Worm (Caenorhabditis elegans) whole organism, L4 larva: Measurements from ENCODE around the gene pcrg-1.

Source experiments
- R02D3.7 ChIP-seq: fragments of 150-350 bp; sonication (generic microtip); optimal IDR thresholded peaks from 3 replicates; lab custom pipeline; 2014; ENCODE audit warnings: missing biosample characterization, missing genetic modification characterization
- ceh-28 ChIP-seq: fragments of 150-350 bp; optimal IDR thresholded peaks from 2 replicates; lab custom pipeline; 2014; ENCODE audit warnings: missing biosample characterization, missing genetic modification reagents, missing genetic modification characterization
- dmd-8 ChIP-seq: fragments of 200-800 bp; sonication (Bioruptor generic); IDR thresholded peaks from 2 replicates; pipeline ENCODE4 v1.3.6; 2022; ENCODE audit warnings: missing genetic modification characterization, missing compliant biosample characterization
- hif-1 ChIP-seq, 2 experiments: sonication (generic microtip); optimal IDR thresholded peaks; 2 replicates each; lab custom pipeline; 2016 to 2017; ENCODE audit warnings: missing compliant biosample characterization in 2 of 2, missing genetic modification characterization in 2 of 2, missing genetic modification reagents in 2 of 2, missing genotype in 2 of 2, mild to moderate bottlenecking in 1 of 2
- jun-1 ChIP-seq: fragments of 150-350 bp; optimal IDR thresholded peaks from 2 replicates; lab custom pipeline; 2014; ENCODE audit warnings: missing biosample characterization, missing genetic modification reagents, missing genetic modification characterization
- lsy-2 ChIP-seq, 2 experiments: fragments of 150-350 bp in 1 of 2; sonication (generic microtip) in 1 of 2; optimal IDR thresholded peaks; 2 replicates each; lab custom pipeline; 2014 to 2017; ENCODE audit warnings: missing biosample characterization in 2 of 2, missing genetic modification characterization in 2 of 2
- nhr-111 ChIP-seq: fragments of 200-800 bp; sonication (Bioruptor generic); optimal IDR thresholded peaks from 2 replicates; lab custom pipeline; 2018; ENCODE audit warnings: mild to moderate bottlenecking, missing genetic modification characterization, missing compliant biosample characterization
- skn-1 ChIP-seq: fragments of 150-350 bp; optimal IDR thresholded peaks from 2 replicates; lab custom pipeline; 2014; ENCODE audit warnings: missing biosample characterization, missing genetic modification characterization

ce11 chrII:7210187-7210586 is 9.8 kb downstream of the pcrg-1 start, which contains the start of gene E04F6.15:
- TF ChIP-seq R02D3.7 (tag; lab: Kevin White, UChicago) = no peak
- no peak for TF ChIP-seq jun-1 (tag; lab: Kevin White, UChicago)
- TF ChIP-seq lsy-2 (tag; optimal IDR thresholded peaks at IDR 0.05; lab: Kevin White, UChicago) = no peak
- no peak for TF ChIP-seq dmd-8 (GFP tag; lab: Robert Waterston, UW)
- TF ChIP-seq hif-1 (tag; optimal IDR thresholded peaks at IDR 0.05; lab: Kevin White, UChicago) = no peak
- TF ChIP-seq nhr-111 (GFP tag; lab: Kevin White, UChicago) = no peak
- no peak for TF ChIP-seq ceh-28 (tag; lab: Kevin White, UChicago)
- no peak for TF ChIP-seq skn-1
